Worm (Caenorhabditis elegans): ENCODE measurements around the gene K03A11.5.

DNA sequence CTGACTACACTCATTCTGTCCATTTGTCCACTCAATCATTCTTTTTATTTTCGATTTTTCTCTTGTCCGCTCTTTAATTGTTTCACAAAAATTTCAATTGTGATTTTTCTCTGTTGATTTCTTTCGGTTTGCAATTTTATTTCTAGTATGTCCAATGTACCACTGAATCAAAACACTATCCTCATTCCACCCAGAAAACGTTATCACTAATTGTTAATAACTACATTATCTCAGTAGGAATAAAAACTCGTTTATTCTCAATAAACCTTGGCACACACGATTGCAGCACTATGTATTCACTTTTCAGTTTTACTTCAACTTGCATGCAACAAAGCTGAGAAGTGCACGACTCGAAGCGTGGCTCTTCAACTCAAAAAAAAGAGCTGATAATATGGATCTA lies 11.9 kb upstream of the K03A11.5 start, which contains the start of gene K03A11.1:
- TF ChIP-seq him-1 (tag; optimal IDR thresholded peaks at IDR 0.05) (no peak), W03F9.2 (tag; optimal IDR thresholded peaks at IDR 0.05) (no peak), dao-5 (tag; optimal IDR thresholded peaks at IDR 0.05) (no peak)

All from whole organism, L4/young adult.